Fruit fly (Drosophila melanogaster) whole organism, embryonic: Measurements from ENCODE around the gene IM33.
A peak's percentile ranks its signal among the peaks of the same experiment; 100 is the strongest.

Experiments
- B-H1 ChIP-seq: fragments of 200-800 bp; sonication (Bioruptor generic); IDR thresholded peaks from 3 replicates; pipeline ENCODE4 v1.3.6; 2022; ENCODE audit warnings: missing biosample characterization, missing genetic modification characterization
- Bteb2 ChIP-seq: fragments of 200-800 bp; sonication (Bioruptor generic); optimal IDR thresholded peaks from 2 replicates; lab custom pipeline; 2016; ENCODE audit warnings: missing biosample characterization, missing genetic modification characterization
- CG11247 ChIP-seq: fragments of 200-800 bp; sonication (Bioruptor generic); IDR thresholded peaks from 2 replicates; pipeline ENCODE4 v1.3.6; 2022; ENCODE audit warnings: missing biosample characterization, missing genetic modification characterization
- CG11723 ChIP-seq: fragments of 200-800 bp; sonication (Bioruptor generic); optimal IDR thresholded peaks from 2 replicates; lab custom pipeline; 2017; ENCODE audit warnings: missing biosample characterization, mild to moderate bottlenecking, missing genetic modification characterization
- CG12104 ChIP-seq: fragments of 200-800 bp; sonication (Bioruptor generic); optimal IDR thresholded peaks from 3 replicates; lab custom pipeline; 2016; ENCODE audit warnings: missing biosample characterization, missing genetic modification characterization
- CG12299 ChIP-seq: fragments of 200-800 bp; sonication (Bioruptor generic); optimal IDR thresholded peaks from 2 replicates; lab custom pipeline; 2018; ENCODE audit warnings: missing biosample characterization, mild to moderate bottlenecking, missing genetic modification characterization
- CG1529 ChIP-seq: fragments of 200-800 bp; sonication (Bioruptor generic); optimal IDR thresholded peaks from 3 replicates; lab custom pipeline; 2018; ENCODE audit warnings: missing biosample characterization, missing genetic modification characterization
- CG16779 ChIP-seq: fragments of 200-800 bp; sonication (Bioruptor generic); IDR thresholded peaks from 2 replicates; pipeline ENCODE4 v1.3.6; 2022; ENCODE audit warnings: missing biosample characterization, missing genetic modification characterization
- CG17568 ChIP-seq: fragments of 200-800 bp; sonication (Bioruptor generic); optimal IDR thresholded peaks from 2 replicates; lab custom pipeline; 2018; ENCODE audit warnings: missing biosample characterization, mild to moderate bottlenecking, missing genetic modification characterization, moderate library complexity
- CG18262 ChIP-seq: fragments of 200-800 bp; optimal IDR thresholded peaks from 3 replicates; lab custom pipeline; 2019; ENCODE audit warnings: missing biosample characterization, mild to moderate bottlenecking, missing genetic modification characterization, moderate library complexity
- CG2116 ChIP-seq: fragments of 200-800 bp; sonication (Bioruptor generic); optimal IDR thresholded peaks from 3 replicates; lab custom pipeline; 2018; ENCODE audit warnings: missing biosample characterization, mild to moderate bottlenecking, missing genetic modification characterization
- CG30431 ChIP-seq: fragments of 200-800 bp; sonication (Bioruptor generic); optimal IDR thresholded peaks from 2 replicates; lab custom pipeline; 2017; ENCODE audit warnings: missing biosample characterization, missing genetic modification characterization
- CG3726 ChIP-seq: fragments of 200-800 bp; sonication (Bioruptor generic); IDR thresholded peaks from 3 replicates; pipeline ENCODE4, ENCODE4 v1.3.6; 2022; ENCODE audit warnings: missing biosample characterization, missing genetic modification characterization
- CG3838 ChIP-seq: fragments of 200-800 bp; sonication (Bioruptor generic); optimal IDR thresholded peaks from 3 replicates; lab custom pipeline; 2016; ENCODE audit warnings: missing biosample characterization, missing genetic modification characterization
- CG3995 ChIP-seq: fragments of 200-800 bp; sonication (Bioruptor generic); optimal IDR thresholded peaks from 3 replicates; lab custom pipeline; 2016; ENCODE audit warnings: missing biosample characterization, missing genetic modification characterization
- CG4404 ChIP-seq: fragments of 200-800 bp; sonication (Bioruptor generic); IDR thresholded peaks from 2 replicates; pipeline ENCODE4 v1.3.6; 2022; ENCODE audit warnings: missing biosample characterization, missing genetic modification characterization
- CG7556 ChIP-seq: fragments of 200-800 bp; sonication (Bioruptor generic); optimal IDR thresholded peaks from 2 replicates; lab custom pipeline; 2017; ENCODE audit warnings: missing biosample characterization, mild to moderate bottlenecking, missing genetic modification characterization
- Deaf1 ChIP-seq: fragments of 200-800 bp; optimal IDR thresholded peaks from 3 replicates; lab custom pipeline; 2019; ENCODE audit warnings: missing biosample characterization, mild to moderate bottlenecking, missing genetic modification characterization, moderate library complexity
- E2f2 ChIP-seq: fragments of 200-800 bp; sonication (Bioruptor generic); IDR thresholded peaks from 2 replicates; pipeline ENCODE4 v1.3.6; 2022; ENCODE audit warnings: missing biosample characterization, missing genetic modification characterization
- Med ChIP-seq: fragments of 200-800 bp; sonication (Bioruptor generic); peaks from one replicate; lab custom pipeline; 2016; ENCODE audit warnings: missing biosample characterization, missing genetic modification characterization, mild to moderate bottlenecking, inconsistent platforms, moderate library complexity
- Optix ChIP-seq: fragments of 200-800 bp; sonication (Bioruptor generic); IDR thresholded peaks from 3 replicates; pipeline ENCODE4 v1.3.6; 2022; ENCODE audit warnings: missing biosample characterization, missing genetic modification characterization
- PHDP ChIP-seq: fragments of 200-800 bp; sonication (Bioruptor generic); optimal IDR thresholded peaks from 3 replicates; lab custom pipeline; 2018; ENCODE audit warnings: missing biosample characterization, mild to moderate bottlenecking, missing genetic modification characterization, moderate library complexity
- Ptx1 ChIP-seq: fragments of 200-800 bp; sonication (Bioruptor generic); IDR thresholded peaks from 2 replicates; pipeline ENCODE4 v1.3.6; 2022; ENCODE audit warnings: missing biosample characterization, missing genetic modification characterization
- Sox102F ChIP-seq: fragments of 200-800 bp; sonication (Bioruptor generic); optimal IDR thresholded peaks from 2 replicates; lab custom pipeline; 2018; ENCODE audit warnings: missing biosample characterization, mild to moderate bottlenecking, missing genetic modification characterization, moderate library complexity
- Trl ChIP-seq, 3 experiments: fragments of >200 bp in 2 of 3; fragments of 200-800 bp in 1 of 3; sonication (Bioruptor generic) in 1 of 3; optimal IDR thresholded peaks; 2 replicates in 1 of 3; 3 replicates in 2 of 3; lab custom pipeline; 2016 to 2017; ENCODE audit warnings: missing biosample characterization in 1 of 3, missing genetic modification characterization in 1 of 3
- ac ChIP-seq: fragments of 200-800 bp; sonication (Bioruptor generic); optimal IDR thresholded peaks from 3 replicates; lab custom pipeline; 2017; ENCODE audit warnings: missing biosample characterization, mild to moderate bottlenecking, missing genetic modification characterization
- ase ChIP-seq: fragments of 200-800 bp; sonication (Bioruptor generic); IDR thresholded peaks from 3 replicates; pipeline ENCODE4 v1.3.6; 2022; ENCODE audit warnings: missing biosample characterization, missing genetic modification characterization
- bowl ChIP-seq: fragments of 200-800 bp; sonication (Bioruptor generic); IDR thresholded peaks from 2 replicates; pipeline ENCODE4 v1.3.6; 2022; ENCODE audit warnings: missing biosample characterization, missing genetic modification characterization
- btn ChIP-seq: fragments of 200-800 bp; sonication (Bioruptor generic); optimal IDR thresholded peaks from 2 replicates; lab custom pipeline; 2016; ENCODE audit warnings: missing biosample characterization, missing genetic modification characterization
- emc ChIP-seq: fragments of 200-800 bp; sonication (Bioruptor generic); optimal IDR thresholded peaks from 2 replicates; lab custom pipeline; 2016; ENCODE audit warnings: missing biosample characterization, missing genetic modification characterization
- fu2 ChIP-seq: fragments of 200-800 bp; sonication (Bioruptor generic); optimal IDR thresholded peaks from 2 replicates; lab custom pipeline; 2016; ENCODE audit warnings: missing biosample characterization, missing genetic modification characterization
- h ChIP-seq: fragments of >200 bp; optimal IDR thresholded peaks from 2 replicates; lab custom pipeline; 2017
- ham ChIP-seq: fragments of 200-800 bp; sonication (Bioruptor generic); IDR thresholded peaks from 2 replicates; pipeline ENCODE4 v1.3.6; 2022; ENCODE audit warnings: missing biosample characterization, missing genetic modification characterization
- lilli ChIP-seq: fragments of 200-800 bp; sonication (Bioruptor generic); optimal IDR thresholded peaks from 3 replicates; lab custom pipeline; 2016; ENCODE audit warnings: missing biosample characterization, missing genetic modification characterization
- lov ChIP-seq, 2 experiments: fragments of 200-800 bp in 1 of 2; fragments of >200 bp in 1 of 2; sonication (Bioruptor generic) in 1 of 2; IDR thresholded peaks in 1 of 2; optimal IDR thresholded peaks in 1 of 2; 2 replicates in 1 of 2; 3 replicates in 1 of 2; pipeline versions ENCODE4 v1.3.6 to Lab custom; 2017 to 2022; ENCODE audit warnings: missing biosample characterization in 1 of 2, missing genetic modification characterization in 1 of 2
- pros ChIP-seq: fragments of 200-800 bp; sonication (Bioruptor generic); optimal IDR thresholded peaks from 3 replicates; lab custom pipeline; 2019; ENCODE audit warnings: missing biosample characterization, mild to moderate bottlenecking, missing genetic modification characterization, moderate library complexity
- rib ChIP-seq: fragments of 200-800 bp; sonication (Bioruptor generic); IDR thresholded peaks from 2 replicates; pipeline ENCODE4 v1.3.6; 2022; ENCODE audit warnings: missing biosample characterization, missing genetic modification characterization
- row ChIP-seq: fragments of 200-800 bp; sonication (Bioruptor generic); IDR thresholded peaks from 3 replicates; pipeline ENCODE4 v1.3.6; 2022; ENCODE audit warnings: missing biosample characterization, missing genetic modification characterization
- sd ChIP-seq: fragments of 200-800 bp; sonication (Bioruptor generic); optimal IDR thresholded peaks from 3 replicates; lab custom pipeline; 2018; ENCODE audit warnings: missing biosample characterization, mild to moderate bottlenecking, missing genetic modification characterization, moderate library complexity
- shn ChIP-seq: fragments of 200-800 bp; sonication (Bioruptor generic); optimal IDR thresholded peaks from 3 replicates; lab custom pipeline; 2016; ENCODE audit warnings: missing biosample characterization, missing genetic modification characterization
- so ChIP-seq: fragments of 200-800 bp; sonication (Bioruptor generic); IDR thresholded peaks from 3 replicates; pipeline ENCODE4 v1.3.6; 2022; ENCODE audit warnings: missing biosample characterization, missing genetic modification characterization
- tio ChIP-seq: fragments of 200-800 bp; sonication (Bioruptor generic); optimal IDR thresholded peaks from 2 replicates; lab custom pipeline; 2017; ENCODE audit warnings: missing biosample characterization, missing genetic modification characterization, inconsistent platforms
- tup ChIP-seq: fragments of 200-800 bp; sonication (Bioruptor generic); optimal IDR thresholded peaks from 2 replicates; lab custom pipeline; 2016; ENCODE audit warnings: missing biosample characterization, mild to moderate bottlenecking, missing genetic modification characterization, moderate library complexity
- wdn ChIP-seq: fragments of 200-800 bp; sonication (Bioruptor generic); IDR thresholded peaks from 2 replicates; pipeline ENCODE4 v1.3.6; 2022; ENCODE audit warnings: missing biosample characterization, missing genetic modification characterization

IM33 gene

DNA sequence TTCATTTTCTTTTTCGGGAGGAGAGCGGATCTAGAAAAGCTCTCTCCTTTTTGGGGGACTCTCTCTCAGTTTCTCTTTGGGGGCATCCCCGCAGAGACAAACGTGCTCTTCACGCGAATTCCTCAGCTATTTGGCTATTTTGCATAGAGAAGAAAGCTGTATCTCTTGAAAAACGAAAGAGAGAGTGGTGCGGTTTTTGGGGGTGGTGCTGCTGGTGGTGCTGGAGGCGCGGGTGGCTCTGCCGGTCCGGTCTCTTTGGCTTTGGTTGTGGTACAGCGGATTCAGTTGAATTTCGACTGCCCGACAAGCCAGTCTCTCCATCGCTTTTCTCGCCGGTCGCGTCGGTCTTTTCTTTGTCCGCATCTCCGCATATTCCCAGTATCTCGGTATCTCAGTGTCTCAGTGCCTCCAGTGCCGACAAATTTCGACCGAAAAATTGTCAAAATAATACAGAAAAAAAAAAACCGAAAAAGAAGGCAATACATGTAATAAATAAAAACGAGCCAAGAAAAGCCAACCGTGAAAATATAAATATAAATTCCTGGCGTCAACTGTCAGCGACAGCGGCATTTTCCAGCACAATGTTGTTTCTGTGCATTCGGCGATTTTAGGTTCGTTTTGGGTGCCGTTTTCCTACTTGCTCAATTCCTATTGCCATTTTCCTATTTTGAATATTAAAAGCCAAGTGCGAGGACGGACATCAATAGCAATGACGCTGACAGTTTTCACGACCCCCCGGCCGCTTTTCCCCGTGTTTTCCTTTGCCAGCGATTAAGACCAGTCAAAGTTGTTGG, 33.9 kb upstream of the IM33 start, which contains the start of gene CG10019 (continued):
- TF ChIP-seq ase (GFP tag; lab: Robert Waterston, UW) (no peak), Med (GFP tag; lab: Kevin White, UChicago) (peak; percentile 71), Ptx1 (GFP tag; lab: Robert Waterston, UW) (no peak), sd (peak; percentile 58), ham (GFP tag; lab: Robert Waterston, UW) (no peak), Deaf1 (tag; lab: Kevin White, UChicago) (peak; percentile 47), tup (GFP tag; lab: Kevin White, UChicago) (no peak), ac (GFP tag; lab: Kevin White, UChicago) (no peak), h (lab: Kevin White, UChicago) (no peak), CG30431 (no peak), shn (GFP tag; lab: Kevin White, UChicago) (no peak), so (GFP tag; lab: Robert Waterston, UW) (no peak), Trl (optimal IDR thresholded peaks at IDR 0.05; lab: Kevin White, UChicago) (peak; percentile 80 to 98), Trl (GFP tag; optimal IDR thresholded peaks at IDR 0.05; lab: Kevin White, UChicago) (no peak), CG3726 (GFP tag; lab: Robert Waterston, UW) (no peak), fu2 (GFP tag; lab: Kevin White, UChicago) (no peak), CG2116 (GFP tag; lab: Kevin White, UChicago) (no peak), Sox102F (no peak), lilli (GFP tag; lab: Kevin White, UChicago) (no peak), CG3995 (GFP tag; lab: Kevin White, UChicago) (no peak), Bteb2 (GFP tag; lab: Kevin White, UChicago) (no peak), lov (optimal IDR thresholded peaks at IDR 0.05; lab: Kevin White, UChicago) (no peak), lov (GFP tag; IDR thresholded peaks at IDR 0.05; lab: Robert Waterston, UW) (no peak), CG12104 (GFP tag; lab: Kevin White, UChicago) (no peak), B-H1 (GFP tag; lab: Robert Waterston, UW) (no peak), emc (GFP tag; lab: Kevin White, UChicago) (no peak), CG11247 (GFP tag; lab: Robert Waterston, UW) (no peak), CG12299 (tag; lab: Kevin White, UChicago) (no peak), pros (GFP tag; lab: Kevin White, UChicago) (no peak), PHDP (tag; lab: Kevin White, UChicago) (no peak), bowl (GFP tag; lab: Robert Waterston, UW) (no peak), btn (GFP tag; lab: Kevin White, UChicago) (no peak), CG16779 (no peak), row (GFP tag; lab: Robert Waterston, UW) (no peak), rib (GFP tag; lab: Robert Waterston, UW) (0 out of 2 replicates have a peak, but pooled peaks have one; percentile 18), wdn (GFP tag; lab: Robert Waterston, UW) (no peak), tio (GFP tag; lab: Kevin White, UChicago) (no peak), E2f2 (GFP tag; lab: Robert Waterston, UW) (no peak), CG7556 (no peak), CG17568 (GFP tag; lab: Kevin White, UChicago) (no peak), Optix (GFP tag; lab: Robert Waterston, UW) (no peak), CG11723 (no peak), CG3838 (GFP tag; lab: Kevin White, UChicago) (no peak), CG4404 (no peak), CG1529 (GFP tag; lab: Kevin White, UChicago) (no peak), CG18262 (tag; lab: Kevin White, UChicago) (no peak)
